Fruit fly (Drosophila melanogaster) whole organism: ENCODE data around the gene dpr14.

ENCODE experiments used
- CG8478 ChIP-seq: fragments of >200 bp; optimal IDR thresholded peaks from 2 replicates; lab custom pipeline; 2018; ENCODE audit warnings: inconsistent platforms
- psq ChIP-seq: fragments of >200 bp; optimal IDR thresholded peaks from 2 replicates; lab custom pipeline; 2017

dm6 chrX:7909069-7909389 is 943 bp upstream of the dpr14 start:
- TF ChIP-seq CG8478 (lab: Kevin White, UChicago): no peak
- TF ChIP-seq psq (lab: Kevin White, UChicago): no peak
